Fruit fly (Drosophila melanogaster) whole organism, embryonic: Measurements from ENCODE around the gene CG14837.

Source experiments
- ATbp ChIP-seq: fragments of 200-800 bp; sonication (Bioruptor generic); optimal IDR thresholded peaks from 2 replicates; lab custom pipeline; 2017; ENCODE audit warnings: missing biosample characterization, mild to moderate bottlenecking, missing genetic modification characterization, missing genetic modification reagents
- Atf3 ChIP-seq: fragments of 200-800 bp; sonication (Bioruptor generic); optimal IDR thresholded peaks from 3 replicates; lab custom pipeline; 2016; ENCODE audit warnings: missing biosample characterization, missing genetic modification characterization
- C15 ChIP-seq: fragments of 200-800 bp; sonication (Bioruptor generic); IDR thresholded peaks from 3 replicates; pipeline ENCODE4 v1.3.6; 2022; ENCODE audit warnings: missing biosample characterization, missing genetic modification characterization
- CG10209 ChIP-seq: fragments of 200-800 bp; sonication (Bioruptor generic); optimal IDR thresholded peaks from 3 replicates; lab custom pipeline; 2017; ENCODE audit warnings: missing biosample characterization, mild to moderate bottlenecking, missing genetic modification characterization, missing genetic modification reagents
- CG12769 ChIP-seq: fragments of 200-800 bp; sonication (Bioruptor generic); optimal IDR thresholded peaks from 2 replicates; lab custom pipeline; 2019; ENCODE audit warnings: missing biosample characterization, mild to moderate bottlenecking, missing genetic modification characterization, moderate library complexity
- CG2202 ChIP-seq: fragments of 200-800 bp; sonication (Bioruptor generic); optimal IDR thresholded peaks from 2 replicates; lab custom pipeline; 2018; ENCODE audit warnings: missing biosample characterization, mild to moderate bottlenecking, missing genetic modification characterization
- CG31365 ChIP-seq: fragments of 200-800 bp; sonication (Bioruptor generic); optimal IDR thresholded peaks from 2 replicates; lab custom pipeline; 2018; ENCODE audit warnings: missing biosample characterization, mild to moderate bottlenecking, missing genetic modification characterization
- CG34376 ChIP-seq: fragments of 200-800 bp; sonication (Bioruptor generic); optimal IDR thresholded peaks from 2 replicates; lab custom pipeline; 2018; ENCODE audit warnings: missing biosample characterization, mild to moderate bottlenecking, missing genetic modification characterization
- CG7271 ChIP-seq: fragments of 200-800 bp; sonication (Bioruptor generic); optimal IDR thresholded peaks from 2 replicates; lab custom pipeline; 2018; ENCODE audit warnings: missing biosample characterization, mild to moderate bottlenecking, missing genetic modification characterization, moderate library complexity
- CG7839 ChIP-seq: fragments of 200-800 bp; sonication (Bioruptor generic); optimal IDR thresholded peaks from 3 replicates; lab custom pipeline; 2018; ENCODE audit warnings: missing biosample characterization, mild to moderate bottlenecking, missing genetic modification characterization, moderate library complexity
- CG8281 ChIP-seq: fragments of 200-800 bp; sonication (Bioruptor generic); optimal IDR thresholded peaks from 2 replicates; lab custom pipeline; 2018; ENCODE audit warnings: missing biosample characterization, mild to moderate bottlenecking, missing genetic modification characterization, moderate library complexity
- CG8290 ChIP-seq, 3 experiments: fragments of 200-800 bp; sonication (Bioruptor generic); optimal IDR thresholded peaks; 2 replicates each; lab custom pipeline; 2016 to 2019; ENCODE audit warnings: missing biosample characterization in 3 of 3, missing genetic modification characterization in 3 of 3, mild to moderate bottlenecking in 2 of 3, moderate library complexity in 1 of 3
- CG8478 ChIP-seq: fragments of >200 bp; optimal IDR thresholded peaks from 2 replicates; lab custom pipeline; 2018
- Dbx ChIP-seq: fragments of 200-800 bp; sonication (Bioruptor generic); IDR thresholded peaks from 3 replicates; pipeline ENCODE4 v1.3.6; 2022; ENCODE audit warnings: missing biosample characterization, missing genetic modification characterization
- Drgx ChIP-seq: fragments of 200-800 bp; sonication (Bioruptor generic); IDR thresholded peaks from 2 replicates; pipeline ENCODE4 v1.3.6; 2022; ENCODE audit warnings: missing biosample characterization, missing genetic modification characterization
- E2f2 ChIP-seq: fragments of 200-800 bp; sonication (Bioruptor generic); IDR thresholded peaks from 2 replicates; pipeline ENCODE4 v1.3.6; 2022; ENCODE audit warnings: missing biosample characterization, missing genetic modification characterization
- Ets65A ChIP-seq: fragments of 200-800 bp; sonication (Bioruptor generic); peaks from one replicate; lab custom pipeline; 2016; ENCODE audit warnings: missing biosample characterization, missing genetic modification characterization
- Gug ChIP-seq: fragments of 200-800 bp; sonication (Bioruptor generic); IDR thresholded peaks from 4 replicates; pipeline ENCODE4 v1.3.6; 2022; ENCODE audit warnings: missing biosample characterization, missing genetic modification characterization
- Lim3 ChIP-seq: fragments of 200-800 bp; sonication (Bioruptor generic); IDR thresholded peaks from 2 replicates; pipeline ENCODE4 v1.3.6; 2022; ENCODE audit warnings: missing biosample characterization, missing genetic modification characterization
- Med ChIP-seq: fragments of 200-800 bp; sonication (Bioruptor generic); peaks from one replicate; lab custom pipeline; 2016; ENCODE audit warnings: missing biosample characterization, missing genetic modification characterization, mild to moderate bottlenecking, inconsistent platforms, moderate library complexity
- Meics ChIP-seq: fragments of 200-800 bp; sonication (Bioruptor generic); optimal IDR thresholded peaks from 2 replicates; lab custom pipeline; 2017; ENCODE audit warnings: missing biosample characterization, mild to moderate bottlenecking, missing genetic modification characterization
- Nf-YA ChIP-seq: fragments of 200-800 bp; sonication (Bioruptor generic); IDR thresholded peaks from 2 replicates; pipeline ENCODE4 v1.3.6; 2022; ENCODE audit warnings: missing biosample characterization, missing genetic modification characterization
- NfI ChIP-seq: fragments of 200-800 bp; sonication (Bioruptor generic); optimal IDR thresholded peaks from 3 replicates; lab custom pipeline; 2018; ENCODE audit warnings: missing biosample characterization, mild to moderate bottlenecking, missing genetic modification characterization, moderate library complexity
- Pdp1 ChIP-seq, 2 experiments: fragments of 200-800 bp; sonication (Bioruptor generic); optimal IDR thresholded peaks; 3 replicates each; lab custom pipeline; 2016; ENCODE audit warnings: missing biosample characterization in 2 of 2, missing genetic modification characterization in 2 of 2, mild to moderate bottlenecking in 1 of 2, moderate library complexity in 1 of 2
- Ptx1 ChIP-seq: fragments of 200-800 bp; sonication (Bioruptor generic); IDR thresholded peaks from 2 replicates; pipeline ENCODE4 v1.3.6; 2022; ENCODE audit warnings: missing biosample characterization, missing genetic modification characterization
- Ssrp ChIP-seq: fragments of 200-800 bp; sonication (Bioruptor generic); optimal IDR thresholded peaks from 2 replicates; lab custom pipeline; 2018; ENCODE audit warnings: missing biosample characterization, mild to moderate bottlenecking, missing genetic modification characterization, moderate library complexity
- Xbp1 ChIP-seq: fragments of 200-800 bp; sonication (Bioruptor generic); optimal IDR thresholded peaks from 3 replicates; lab custom pipeline; 2016; ENCODE audit warnings: missing biosample characterization, mild to moderate bottlenecking, missing genetic modification characterization
- YL-1 ChIP-seq: fragments of 200-800 bp; sonication (Bioruptor generic); optimal IDR thresholded peaks from 3 replicates; lab custom pipeline; 2017; ENCODE audit warnings: missing biosample characterization, mild to moderate bottlenecking, missing genetic modification characterization
- bcd ChIP-seq: fragments of 200-800 bp; sonication (Bioruptor generic); optimal IDR thresholded peaks from 2 replicates; lab custom pipeline; 2017; ENCODE audit warnings: missing biosample characterization, mild to moderate bottlenecking, missing genetic modification characterization
- caup ChIP-seq: fragments of 200-800 bp; sonication (Bioruptor generic); optimal IDR thresholded peaks from 3 replicates; lab custom pipeline; 2017; ENCODE audit warnings: missing biosample characterization, mild to moderate bottlenecking, missing genetic modification characterization, moderate library complexity; ENCODE audit not compliant: severe bottlenecking
- crol ChIP-seq: fragments of 200-800 bp; sonication (Bioruptor generic); IDR thresholded peaks from 2 replicates; pipeline ENCODE4 v1.3.6; 2022; ENCODE audit warnings: missing biosample characterization, missing genetic modification characterization
- grn ChIP-seq: fragments of 200-800 bp; sonication (Bioruptor generic); optimal IDR thresholded peaks from 3 replicates; lab custom pipeline; 2017; ENCODE audit warnings: missing biosample characterization, missing genetic modification characterization
- ind ChIP-seq: fragments of 200-800 bp; sonication (Bioruptor generic); optimal IDR thresholded peaks from 3 replicates; lab custom pipeline; 2016; ENCODE audit warnings: missing biosample characterization, missing genetic modification characterization
- insv ChIP-seq, 2 experiments: fragments of 200-800 bp; sonication (Bioruptor generic); optimal IDR thresholded peaks; 3 replicates each; lab custom pipeline; 2016 to 2018; ENCODE audit warnings: missing biosample characterization in 2 of 2, missing genetic modification characterization in 2 of 2
- kni ChIP-seq: fragments of 200-800 bp; sonication (Bioruptor generic); optimal IDR thresholded peaks from 3 replicates; lab custom pipeline; 2017; ENCODE audit warnings: mild to moderate bottlenecking, missing biosample characterization, missing genetic modification reagents, missing genetic modification characterization
- onecut ChIP-seq: fragments of 200-800 bp; sonication (Bioruptor generic); IDR thresholded peaks from 2 replicates; pipeline ENCODE4 v1.3.6; 2022; ENCODE audit warnings: missing biosample characterization, missing genetic modification characterization
- phol ChIP-seq: fragments of 200-800 bp; sonication (Bioruptor generic); optimal IDR thresholded peaks from 3 replicates; lab custom pipeline; 2018; ENCODE audit warnings: missing biosample characterization, mild to moderate bottlenecking, missing genetic modification characterization, moderate library complexity
- shn ChIP-seq: fragments of 200-800 bp; sonication (Bioruptor generic); optimal IDR thresholded peaks from 3 replicates; lab custom pipeline; 2016; ENCODE audit warnings: missing biosample characterization, missing genetic modification characterization
- slbo ChIP-seq: fragments of 200-800 bp; sonication (Bioruptor generic); IDR thresholded peaks from 2 replicates; pipeline ENCODE4 v1.3.6; 2022; ENCODE audit warnings: missing biosample characterization, missing genetic modification characterization
- sqz ChIP-seq: fragments of 200-800 bp; sonication (Bioruptor generic); optimal IDR thresholded peaks from 3 replicates; lab custom pipeline; 2018; ENCODE audit warnings: missing biosample characterization, mild to moderate bottlenecking, missing genetic modification characterization
- sr ChIP-seq: fragments of 200-800 bp; sonication (Bioruptor generic); IDR thresholded peaks from 3 replicates; pipeline ENCODE4 v1.3.6; 2022; ENCODE audit warnings: missing biosample characterization, missing genetic modification characterization
- tgo ChIP-seq: fragments of 200-800 bp; sonication (Bioruptor generic); IDR thresholded peaks from 3 replicates; pipeline ENCODE4 v1.3.6; 2022; ENCODE audit warnings: missing biosample characterization, missing genetic modification characterization
- tll ChIP-seq, 2 experiments: fragments of 200-800 bp in 1 of 2; fragments of >200 bp in 1 of 2; sonication (Bioruptor generic) in 1 of 2; optimal IDR thresholded peaks; 2 replicates each; lab custom pipeline; 2017 to 2019; ENCODE audit warnings: missing biosample characterization in 2 of 2, missing genetic modification characterization in 2 of 2, mild to moderate bottlenecking in 1 of 2, moderate library complexity in 1 of 2
- wdn ChIP-seq: fragments of 200-800 bp; sonication (Bioruptor generic); IDR thresholded peaks from 2 replicates; pipeline ENCODE4 v1.3.6; 2022; ENCODE audit warnings: missing biosample characterization, missing genetic modification characterization
- z ChIP-seq: fragments of 200-800 bp; sonication (Bioruptor generic); IDR thresholded peaks from 3 replicates; pipeline ENCODE4 v1.3.6; 2022; ENCODE audit warnings: missing biosample characterization, missing genetic modification characterization
- zen2 ChIP-seq: fragments of 200-800 bp; sonication (Bioruptor generic); IDR thresholded peaks from 3 replicates; pipeline ENCODE4 v1.3.6; 2022; ENCODE audit warnings: missing biosample characterization, missing genetic modification characterization; ENCODE audit not compliant: partially characterized antibody
- zfh2 ChIP-seq: fragments of 200-800 bp; sonication (Bioruptor generic); optimal IDR thresholded peaks from 2 replicates; lab custom pipeline; 2016; ENCODE audit warnings: missing biosample characterization, missing genetic modification characterization

Gene CG14837

DNA sequence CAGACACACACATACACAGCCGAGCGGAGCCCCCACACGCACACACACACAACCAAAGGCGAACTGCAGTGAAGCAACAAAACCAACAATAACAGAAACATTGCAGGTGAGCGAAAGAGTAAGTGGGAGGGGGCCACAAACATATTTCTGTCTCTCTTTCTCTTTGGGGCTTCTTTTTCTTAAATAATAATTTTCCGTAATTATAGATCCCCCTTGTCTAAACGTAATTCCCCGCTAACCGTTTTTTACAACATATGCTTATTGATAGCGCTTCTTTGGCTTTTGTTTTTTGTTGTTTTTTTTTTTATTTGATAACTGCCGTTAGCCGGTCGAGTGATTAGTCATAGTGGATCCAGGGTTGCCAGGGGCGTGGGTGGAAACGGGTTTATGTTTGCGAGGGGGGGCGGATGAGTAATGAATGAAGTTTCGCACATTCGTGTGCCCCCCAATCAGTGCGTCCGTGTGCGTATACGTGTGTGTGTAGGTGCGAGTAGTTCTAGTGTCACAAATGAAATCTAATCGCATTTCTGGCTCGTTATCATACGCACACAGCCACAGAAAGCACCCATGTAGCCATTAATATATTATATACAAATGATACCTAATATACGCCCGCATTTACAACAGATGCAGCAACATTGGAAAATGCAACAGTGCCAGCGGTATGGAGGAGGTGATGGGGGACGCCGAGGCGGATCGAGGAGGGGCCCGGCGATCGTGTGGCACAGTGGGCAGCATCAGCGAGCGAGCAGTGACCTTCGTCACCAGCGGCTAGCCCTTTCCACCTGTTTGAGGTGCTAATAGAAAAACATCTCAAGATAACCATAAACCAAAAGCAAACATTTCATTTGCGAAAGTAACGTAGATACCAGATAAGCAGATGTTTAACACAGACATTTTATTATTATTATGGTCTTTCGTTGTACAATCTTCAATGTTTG lies 30.5 kb downstream of the CG14837 start (continued):
- TF ChIP-seq CG7271 (tag; lab: Kevin White, UChicago), result no peak
- TF ChIP-seq CG31365, result no peak
- TF ChIP-seq slbo (GFP tag; lab: Robert Waterston, UW), result peak; percentile 39; the same call in 1 of the 2 replicates
- no peak for TF ChIP-seq CG8290 (GFP tag; optimal IDR thresholded peaks at IDR 0.05; lab: Kevin White, UChicago)
- peak in 1 of 2 experiments; percentile 63 for TF ChIP-seq CG8290 (tag; optimal IDR thresholded peaks at IDR 0.05; lab: Kevin White, UChicago)
- peak; percentile 21 for TF ChIP-seq caup (GFP tag; lab: Kevin White, UChicago)
- TF ChIP-seq Pdp1 (GFP tag; optimal IDR thresholded peaks at IDR 0.05; lab: Kevin White, UChicago), result peak in 1 of 2 experiments; percentile 14
- TF ChIP-seq Ptx1 (GFP tag; lab: Robert Waterston, UW), result 0 out of 2 replicates have a peak, but pooled peaks have one; percentile 10
- TF ChIP-seq CG12769 (tag; lab: Kevin White, UChicago), result peak; percentile 25
- peak; percentile 68 for TF ChIP-seq sqz
- peak; percentile 80 for TF ChIP-seq CG8478 (lab: Kevin White, UChicago)
- TF ChIP-seq CG7839 (tag; lab: Kevin White, UChicago), result peak; percentile 2
- TF ChIP-seq ind (GFP tag; lab: Kevin White, UChicago), result peak; percentile 5
- TF ChIP-seq z (GFP tag; lab: Robert Waterston, UW), result no peak
- TF ChIP-seq bcd (GFP tag; lab: Kevin White, UChicago), result peak; percentile 10
- no peak for TF ChIP-seq onecut (GFP tag; lab: Robert Waterston, UW)
- TF ChIP-seq CG8281 (tag; lab: Kevin White, UChicago), result peak; percentile 3
- TF ChIP-seq Ssrp, result no peak
- no peak for TF ChIP-seq Lim3
- TF ChIP-seq grn (GFP tag; lab: Kevin White, UChicago), result peak; percentile 36
- peak; percentile 59 for TF ChIP-seq Meics (GFP tag; lab: Kevin White, UChicago)
- TF ChIP-seq E2f2 (GFP tag; lab: Robert Waterston, UW), result no peak
- no peak for TF ChIP-seq Atf3 (GFP tag; lab: Kevin White, UChicago)
- peak; percentile 79 for TF ChIP-seq Med (GFP tag; lab: Kevin White, UChicago)
- no peak for TF ChIP-seq wdn (GFP tag; lab: Robert Waterston, UW)
- TF ChIP-seq tgo (GFP tag; lab: Robert Waterston, UW), result 0 out of 3 replicates have a peak, but pooled peaks have one; percentile 25
- no peak for TF ChIP-seq insv (GFP tag; optimal IDR thresholded peaks at IDR 0.05; lab: Kevin White, UChicago)
- no peak for TF ChIP-seq NfI (GFP tag; lab: Kevin White, UChicago)
- no peak for TF ChIP-seq Nf-YA (GFP tag; lab: Robert Waterston, UW)
- no peak for TF ChIP-seq tll (GFP tag; optimal IDR thresholded peaks at IDR 0.05; lab: Kevin White, UChicago)
- TF ChIP-seq CG2202 (tag; lab: Kevin White, UChicago), result no peak
- no peak for TF ChIP-seq sr (GFP tag; lab: Robert Waterston, UW)
- TF ChIP-seq CG10209 (GFP tag; lab: Kevin White, UChicago), result peak; percentile 20
- peak; percentile 39 for TF ChIP-seq shn
- peak; percentile 37; the same call in 1 of the 3 replicates for TF ChIP-seq Dbx (GFP tag; lab: Robert Waterston, UW)
- peak; percentile 3 for TF ChIP-seq zfh2 (GFP tag; lab: Kevin White, UChicago)
- TF ChIP-seq Xbp1 (GFP tag; lab: Kevin White, UChicago), result peak; percentile 31
- peak; percentile 52 for TF ChIP-seq kni
- TF ChIP-seq phol (tag; lab: Kevin White, UChicago), result peak; percentile 2
- 0 out of 3 replicates have a peak, but pooled peaks have one; percentile 25 for TF ChIP-seq zen2 (GFP tag; lab: Robert Waterston, UW)
- TF ChIP-seq C15 (GFP tag; lab: Robert Waterston, UW), result peak; percentile 48; the same call in 1 of the 3 replicates
- no peak for TF ChIP-seq ATbp
- peak; percentile 6 for TF ChIP-seq CG34376 (GFP tag; lab: Kevin White, UChicago)
- no peak for TF ChIP-seq YL-1 (GFP tag; lab: Kevin White, UChicago)
- peak; percentile 63 for TF ChIP-seq Drgx (GFP tag; lab: Robert Waterston, UW)
- peak; percentile 72; the same call in 1 of the 2 replicates for TF ChIP-seq crol (GFP tag; lab: Robert Waterston, UW)
- no peak for TF ChIP-seq Ets65A (GFP tag; lab: Kevin White, UChicago)
- TF ChIP-seq Gug (GFP tag; lab: Robert Waterston, UW), result peak; percentile 33; the same call in 2 of the 4 replicates
